Worm (Caenorhabditis elegans) whole organism, L3 larva: ENCODE data around the gene EGAP5.1.

Experiments
- ceh-82 ChIP-seq: fragments of 150-350 bp; optimal IDR thresholded peaks from 2 replicates; lab custom pipeline; 2014; ENCODE audit warnings: missing biosample characterization, missing genetic modification characterization
- elt-1 ChIP-seq: fragments of 150-350 bp; optimal IDR thresholded peaks from 2 replicates; lab custom pipeline; 2014; ENCODE audit warnings: missing biosample characterization, missing genetic modification characterization
- pha-4 ChIP-seq: fragments of 150-350 bp; optimal IDR thresholded peaks from 2 replicates; lab custom pipeline; 2014; ENCODE audit warnings: missing biosample characterization, missing genetic modification reagents, missing genetic modification characterization
- ztf-11 ChIP-seq: fragments of 150-350 bp; optimal IDR thresholded peaks from 2 replicates; lab custom pipeline; 2014; ENCODE audit warnings: missing biosample characterization, missing genetic modification characterization

ce11 chrX:5165037-5165436 is 2.2 kb downstream of the EGAP5.1 start, which contains the start of gene mans-3:
- peak; percentile 85 for TF ChIP-seq pha-4
- no peak for TF ChIP-seq ztf-11 (tag; lab: Kevin White, UChicago)
- peak; percentile 33 for TF ChIP-seq ceh-82 (tag; lab: Kevin White, UChicago)
- peak; percentile 19 for TF ChIP-seq elt-1 (tag; lab: Kevin White, UChicago)
